Worm (Caenorhabditis elegans) whole organism, young adult: ENCODE data around the gene rps-16.
A peak's percentile ranks its signal among the peaks of the same experiment; 100 is the strongest.
"Not testable (repeated sequence)": the region's sequence is repeated elsewhere in the genome, so short reads cannot be mapped to it uniquely, and the experiment has no call there.

Source experiments
- B0019.2 ChIP-seq: fragments of 200-800 bp; sonication (Bioruptor generic); conservative IDR thresholded peaks from 2 replicates; pipeline ENCODE4 v1.3.6; 2022; ENCODE audit warnings: missing genetic modification reagents, missing genetic modification characterization, missing compliant biosample characterization
- B0336.3 ChIP-seq: fragments of 200-800 bp; sonication (Bioruptor generic); IDR thresholded peaks from 2 replicates; pipeline ENCODE4 v1.3.6; 2022; ENCODE audit warnings: missing genetic modification characterization, missing compliant biosample characterization
- C17E4.6 ChIP-seq: fragments of 200-800 bp; sonication (Bioruptor generic); IDR thresholded peaks from 2 replicates; pipeline ENCODE4 v1.3.6; 2022; ENCODE audit warnings: missing genetic modification reagents, missing genetic modification characterization, missing compliant biosample characterization
- F37B4.10 ChIP-seq: fragments of 200-800 bp; sonication (Bioruptor generic); IDR thresholded peaks from 2 replicates; pipeline ENCODE4 v1.3.6; 2022; ENCODE audit warnings: missing genetic modification characterization, missing compliant biosample characterization
- F49E8.2 ChIP-seq: sonication (generic microtip); optimal IDR thresholded peaks from 3 replicates; lab custom pipeline; 2017; ENCODE audit warnings: missing genetic modification characterization, mild to moderate bottlenecking, missing compliant biosample characterization, antibody characterized with exemption, moderate library complexity; ENCODE audit not compliant: insufficient read depth
- F57C9.4 ChIP-seq: sonication (generic microtip); optimal IDR thresholded peaks from 2 replicates; lab custom pipeline; 2017; ENCODE audit warnings: mild to moderate bottlenecking, missing genetic modification characterization, missing compliant biosample characterization
- K11D2.4 ChIP-seq: fragments of 200-800 bp; sonication (Bioruptor generic); IDR thresholded peaks from 2 replicates; pipeline ENCODE4 v1.3.6; 2022; ENCODE audit warnings: missing genetic modification reagents, missing genetic modification characterization, missing compliant biosample characterization
- K12H6.12 ChIP-seq: fragments of 200-800 bp; sonication (Bioruptor generic); optimal IDR thresholded peaks from 2 replicates; lab custom pipeline; 2018; ENCODE audit warnings: mild to moderate bottlenecking, missing genetic modification characterization, missing compliant biosample characterization
- Y53G8AR.9 ChIP-seq: fragments of 200-800 bp; sonication (Bioruptor generic); conservative IDR thresholded peaks from 2 replicates; pipeline ENCODE4 v1.3.6; 2022; ENCODE audit warnings: missing genetic modification reagents, missing genetic modification characterization, missing compliant biosample characterization
- Y95B8A.8 ChIP-seq: fragments of 200-800 bp; sonication (Bioruptor generic); IDR thresholded peaks from 2 replicates; pipeline ENCODE4 v1.3.6; 2022; ENCODE audit warnings: missing genetic modification reagents, missing genetic modification characterization, missing compliant biosample characterization
- akir-1 ChIP-seq: fragments of 200-800 bp; sonication (Bioruptor generic); optimal IDR thresholded peaks from 2 replicates; lab custom pipeline; 2018; ENCODE audit warnings: mild to moderate bottlenecking, missing genetic modification characterization, moderate library complexity, missing compliant biosample characterization
- atf-7 ChIP-seq: sonication (generic microtip); optimal IDR thresholded peaks from 2 replicates; lab custom pipeline; 2017; ENCODE audit warnings: mild to moderate bottlenecking, missing genetic modification characterization, missing compliant biosample characterization
- athp-1 ChIP-seq: sonication (generic microtip); optimal IDR thresholded peaks from 2 replicates; lab custom pipeline; 2017; ENCODE audit warnings: mild to moderate bottlenecking, missing genetic modification characterization, missing compliant biosample characterization
- attf-6 ChIP-seq: fragments of 200-800 bp; sonication (Bioruptor generic); IDR thresholded peaks from 2 replicates; pipeline ENCODE4 v1.3.6; 2022; ENCODE audit warnings: missing genetic modification reagents, missing genetic modification characterization, missing compliant biosample characterization
- bed-1 ChIP-seq: fragments of 200-800 bp; sonication (Bioruptor generic); IDR thresholded peaks from 2 replicates; pipeline ENCODE4 v1.3.6; 2022; ENCODE audit warnings: missing genetic modification reagents, missing genetic modification characterization, missing compliant biosample characterization
- cebp-2 ChIP-seq: fragments of 200-800 bp; sonication (Bioruptor generic); IDR thresholded peaks from 2 replicates; pipeline ENCODE4 v1.3.6; 2022; ENCODE audit warnings: missing genetic modification characterization, missing compliant biosample characterization
- ceh-100 ChIP-seq: fragments of 200-800 bp; sonication (Bioruptor generic); IDR thresholded peaks from 2 replicates; pipeline ENCODE4 v1.3.6; 2022; ENCODE audit warnings: missing genetic modification reagents, missing genetic modification characterization, missing compliant biosample characterization
- ceh-79 ChIP-seq: sonication (generic microtip); optimal IDR thresholded peaks from 2 replicates; lab custom pipeline; 2017; ENCODE audit warnings: mild to moderate bottlenecking, missing genetic modification characterization, missing compliant biosample characterization
- egrh-3 ChIP-seq: fragments of 200-800 bp; sonication (Bioruptor generic); IDR thresholded peaks from 2 replicates; pipeline ENCODE4 v1.3.6; 2022; ENCODE audit warnings: missing genetic modification reagents, missing genetic modification characterization, missing compliant biosample characterization
- hmg-1.2 ChIP-seq: fragments of 200-800 bp; sonication (Bioruptor generic); IDR thresholded peaks from 2 replicates; pipeline ENCODE4 v1.3.6; 2022; ENCODE audit warnings: missing genetic modification reagents, missing genetic modification characterization, missing compliant biosample characterization
- hsf-1 ChIP-seq: fragments of 200-800 bp; sonication (Bioruptor generic); IDR thresholded peaks from 2 replicates; pipeline ENCODE4 v1.3.6; 2022; ENCODE audit warnings: missing genetic modification reagents, missing genetic modification characterization, missing compliant biosample characterization
- let-607 ChIP-seq, 2 experiments: fragments of 200-800 bp in 1 of 2; sonication (Bioruptor generic) in 1 of 2; sonication (generic microtip) in 1 of 2; optimal IDR thresholded peaks; 2 replicates each; lab custom pipeline; 2016 to 2018; ENCODE audit warnings: mild to moderate bottlenecking in 2 of 2, missing compliant biosample characterization in 2 of 2, missing genetic modification characterization in 2 of 2, moderate library complexity in 2 of 2, missing genotype in 1 of 2
- lin-26 ChIP-seq: fragments of 200-800 bp; sonication (Bioruptor generic); IDR thresholded peaks from 2 replicates; pipeline ENCODE4 v1.3.6; 2022; ENCODE audit warnings: missing genetic modification reagents, missing genetic modification characterization, missing compliant biosample characterization
- lin-54 ChIP-seq: fragments of 200-800 bp; sonication (Bioruptor generic); optimal IDR thresholded peaks from 2 replicates; lab custom pipeline; 2018; ENCODE audit warnings: mild to moderate bottlenecking, missing genetic modification characterization, missing compliant biosample characterization
- lir-1 ChIP-seq: fragments of 200-800 bp; sonication (Bioruptor generic); conservative IDR thresholded peaks from 2 replicates; pipeline ENCODE4 v1.3.6; 2022; ENCODE audit warnings: missing genetic modification reagents, missing genetic modification characterization, missing compliant biosample characterization
- lsl-1 ChIP-seq: fragments of 200-800 bp; sonication (Bioruptor generic); optimal IDR thresholded peaks from 2 replicates; lab custom pipeline; 2018; ENCODE audit warnings: mild to moderate bottlenecking, missing genetic modification characterization, moderate library complexity, missing compliant biosample characterization
- madf-10 ChIP-seq: sonication (generic microtip); optimal IDR thresholded peaks from 2 replicates; lab custom pipeline; 2016; ENCODE audit warnings: mild to moderate bottlenecking, missing genetic modification characterization, missing compliant biosample characterization
- madf-6 ChIP-seq: fragments of 200-800 bp; sonication (Bioruptor generic); IDR thresholded peaks from 2 replicates; pipeline ENCODE4 v1.3.6; 2022; ENCODE audit warnings: missing genetic modification reagents, missing genetic modification characterization, missing compliant biosample characterization
- mes-4 ChIP-seq: sonication (generic microtip); optimal IDR thresholded peaks from 2 replicates; lab custom pipeline; 2016; ENCODE audit warnings: missing genotype, missing genetic modification characterization, missing compliant biosample characterization
- nfya-1 ChIP-seq: sonication (generic microtip); optimal IDR thresholded peaks from 2 replicates; lab custom pipeline; 2017; ENCODE audit warnings: antibody characterized with exemption, missing compliant biosample characterization, missing genetic modification characterization, borderline replicate concordance; ENCODE audit not compliant: insufficient read depth
- nhr-179 ChIP-seq: sonication (generic microtip); optimal IDR thresholded peaks from 2 replicates; lab custom pipeline; 2016; ENCODE audit warnings: mild to moderate bottlenecking, missing genetic modification characterization, missing compliant biosample characterization
- pha-4 ChIP-seq: fragments of 150-350 bp; sonication (generic microtip); optimal IDR thresholded peaks from 2 replicates; lab custom pipeline; 2014; ENCODE audit warnings: missing biosample characterization, missing genetic modification reagents, missing genetic modification characterization
- rcor-1 ChIP-seq: fragments of 200-800 bp; sonication (Bioruptor generic); IDR thresholded peaks from 2 replicates; pipeline ENCODE4 v1.3.6; 2022; ENCODE audit warnings: missing genetic modification reagents, missing genetic modification characterization, missing compliant biosample characterization
- rpc-1 ChIP-seq, 2 experiments: fragments of 150-350 bp in 1 of 2; sonication (generic microtip) in 1 of 2; optimal IDR thresholded peaks; 2 replicates each; lab custom pipeline; 2014 to 2018; ENCODE audit warnings: missing biosample characterization in 1 of 2, missing genetic modification characterization in 1 of 2, missing genetic modification reagents in 1 of 2, missing genotype in 1 of 2
- sdz-38 ChIP-seq: sonication (generic microtip); optimal IDR thresholded peaks from 2 replicates; lab custom pipeline; 2016; ENCODE audit warnings: missing genotype, missing genetic modification characterization, missing compliant biosample characterization
- sea-2 ChIP-seq: fragments of 200-800 bp; sonication (Bioruptor generic); IDR thresholded peaks from 2 replicates; pipeline ENCODE4 v1.3.6; 2022; ENCODE audit warnings: missing genetic modification characterization, missing compliant biosample characterization
- snpc-1.1 ChIP-seq: sonication (generic microtip); optimal IDR thresholded peaks from 2 replicates; lab custom pipeline; 2017; ENCODE audit warnings: missing genetic modification characterization, mild to moderate bottlenecking, missing compliant biosample characterization, antibody characterized with exemption, moderate library complexity, missing genotype, missing genetic modification reagents; ENCODE audit not compliant: insufficient read depth
- sptf-2 ChIP-seq: fragments of 200-800 bp; sonication (Bioruptor generic); optimal IDR thresholded peaks from 2 replicates; lab custom pipeline; 2018; ENCODE audit warnings: mild to moderate bottlenecking, missing genetic modification characterization, missing compliant biosample characterization
- tbp1 ChIP-seq: fragments of 200-800 bp; sonication (Bioruptor generic); optimal IDR thresholded peaks from 2 replicates; lab custom pipeline; 2018; ENCODE audit warnings: mild to moderate bottlenecking, missing genetic modification characterization, missing compliant biosample characterization
- tbx-9 ChIP-seq: sonication (generic microtip); optimal IDR thresholded peaks from 2 replicates; lab custom pipeline; 2016; ENCODE audit warnings: borderline replicate concordance, missing genetic modification characterization, inconsistent platforms, missing compliant biosample characterization
- ztf-26 ChIP-seq: sonication (generic microtip); optimal IDR thresholded peaks from 2 replicates; lab custom pipeline; 2017; ENCODE audit warnings: missing genetic modification characterization, missing compliant biosample characterization

The rps-16 gene

ce11 chrV:15048107-15048506, 47.8 kb upstream of the rps-16 start, which contains the start of gene sdc-3:
Gene sdc-3, minus strand, starts transcription at chrV:15048207.
- peak; percentile 76; the same call in 1 of the 2 replicates for TF ChIP-seq hmg-1.2 (GFP tag; lab: Robert Waterston, UW)
- no peak for TF ChIP-seq pha-4 (tag; lab: Kevin White, UChicago)
- TF ChIP-seq tbp1 = no peak

DNA sequence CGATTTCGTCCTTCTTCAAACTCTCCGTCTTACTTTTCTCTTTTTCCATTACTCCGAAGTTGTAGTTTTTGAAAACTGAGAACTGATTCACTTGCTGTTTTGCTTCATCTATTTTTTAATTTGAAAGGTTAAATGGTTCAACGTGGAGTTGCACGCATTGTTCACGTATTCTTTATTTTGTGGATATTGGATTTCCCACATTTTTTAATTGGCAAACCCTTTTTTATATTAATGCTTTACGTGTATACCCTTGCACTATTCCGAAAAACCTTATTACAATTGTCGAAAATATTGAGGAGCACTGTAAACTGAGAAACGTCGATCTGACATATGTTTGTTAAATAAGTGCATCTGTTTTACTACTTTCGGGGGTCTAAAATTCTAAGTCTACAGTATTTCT, 36.4 kb upstream of the rps-16 start, which contains the start of gene melo-3:
melo-3 (minus strand) TSS at position 101 of the 400 bp plus-strand sequence.
- not testable (repeated sequence) for TF ChIP-seq egrh-3; sptf-2 (GFP tag; lab: Kevin White, UChicago); C17E4.6
- TF ChIP-seq, all 124 proteins: peak for 0; not testable (repeated sequence) for 124

ce11 chrV:15031373-15031772, 31.0 kb upstream of the rps-16 start, which contains the start of gene cng-1:
Gene cng-1, minus strand, starts transcription at chrV:15031473.
- TF ChIP-seq lsl-1 (GFP tag; lab: Kevin White, UChicago); akir-1 (GFP tag; lab: Kevin White, UChicago); nfya-1 (tag; lab: Kevin White, UChicago): not testable (repeated sequence)

DNA sequence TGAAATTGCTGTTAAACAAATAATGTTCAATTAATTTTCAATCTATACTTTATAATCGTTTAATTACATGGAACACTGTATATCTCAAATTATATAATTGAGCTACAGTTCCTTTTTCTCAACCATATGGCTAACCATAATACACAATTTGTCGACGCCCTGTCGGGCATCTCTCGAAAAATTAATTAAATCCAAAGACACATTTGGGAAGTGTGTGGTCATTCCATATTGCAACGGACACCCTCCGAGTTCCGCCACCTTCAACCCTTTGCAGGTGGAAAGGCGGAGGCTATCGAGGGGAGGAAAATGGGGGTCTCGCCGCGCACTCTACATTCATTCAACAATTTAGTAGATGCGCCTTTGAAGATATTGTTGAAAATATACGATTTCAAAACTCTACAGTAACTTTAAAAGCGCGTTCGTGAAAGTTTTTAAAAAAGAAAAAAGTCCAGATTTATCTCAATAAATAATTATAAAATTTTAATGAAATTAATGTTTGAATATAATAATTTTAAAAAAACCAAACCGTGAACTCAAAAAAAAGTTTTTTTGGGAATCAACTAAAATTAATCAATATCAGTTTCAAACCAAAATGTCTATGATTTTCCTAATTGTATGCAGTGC, 28.7 kb upstream of the rps-16 start, which contains the start of gene F14H8.8:
F14H8.8 (plus strand) TSS at position 574 of the 624 bp plus-strand sequence.
- TF ChIP-seq nhr-179 (no peak), hmg-1.2 (GFP tag; lab: Robert Waterston, UW) (peak; percentile 73), lin-54 (peak; percentile 47), rcor-1 (GFP tag; lab: Robert Waterston, UW) (peak; percentile 80), cebp-2 (GFP tag; lab: Robert Waterston, UW) (no peak), ztf-26 (tag; lab: Kevin White, UChicago) (no peak), sea-2 (GFP tag; lab: Robert Waterston, UW) (no peak), F37B4.10 (GFP tag; lab: Robert Waterston, UW) (no peak), egrh-3 (no peak), K12H6.12 (tag; lab: Kevin White, UChicago) (no peak), hsf-1 (GFP tag; lab: Robert Waterston, UW) (peak; percentile 75), F49E8.2 (tag; lab: Kevin White, UChicago) (peak; percentile 64), snpc-1.1 (tag; lab: Kevin White, UChicago) (peak; percentile 97), Y53G8AR.9 (GFP tag; lab: Robert Waterston, UW) (peak; percentile 59; the same call in 1 of the 2 replicates), Y95B8A.8 (no peak), madf-10 (no peak), athp-1 (peak; percentile 15), B0336.3 (GFP tag; lab: Robert Waterston, UW) (no peak), lin-26 (GFP tag; lab: Robert Waterston, UW) (no peak), let-607 (tag; optimal IDR thresholded peaks at IDR 0.05; lab: Kevin White, UChicago) (no peak), K11D2.4 (no peak), F57C9.4 (tag; lab: Kevin White, UChicago) (no peak), ceh-79 (tag; lab: Kevin White, UChicago) (no peak), lir-1 (GFP tag; lab: Robert Waterston, UW) (no peak), B0019.2 (GFP tag; lab: Robert Waterston, UW) (no peak), mes-4 (tag; lab: Kevin White, UChicago) (no peak), madf-6 (GFP tag; lab: Robert Waterston, UW) (peak; percentile 88), sdz-38 (tag; lab: Kevin White, UChicago) (no peak), bed-1 (GFP tag; lab: Robert Waterston, UW) (no peak), rpc-1 (optimal IDR thresholded peaks at IDR 0.05; lab: Kevin White, UChicago) (no peak), rpc-1 (tag; optimal IDR thresholded peaks at IDR 0.05; lab: Kevin White, UChicago) (peak; percentile 13), tbx-9 (tag; lab: Kevin White, UChicago) (no peak), C17E4.6 (no peak), atf-7 (tag; lab: Kevin White, UChicago) (no peak), attf-6 (GFP tag; lab: Robert Waterston, UW) (peak; percentile 72), ceh-100 (GFP tag; lab: Robert Waterston, UW) (peak; percentile 60)
